Worm (Caenorhabditis elegans): ENCODE measurements around the gene sox-2.

The sox-2 gene

DNA sequence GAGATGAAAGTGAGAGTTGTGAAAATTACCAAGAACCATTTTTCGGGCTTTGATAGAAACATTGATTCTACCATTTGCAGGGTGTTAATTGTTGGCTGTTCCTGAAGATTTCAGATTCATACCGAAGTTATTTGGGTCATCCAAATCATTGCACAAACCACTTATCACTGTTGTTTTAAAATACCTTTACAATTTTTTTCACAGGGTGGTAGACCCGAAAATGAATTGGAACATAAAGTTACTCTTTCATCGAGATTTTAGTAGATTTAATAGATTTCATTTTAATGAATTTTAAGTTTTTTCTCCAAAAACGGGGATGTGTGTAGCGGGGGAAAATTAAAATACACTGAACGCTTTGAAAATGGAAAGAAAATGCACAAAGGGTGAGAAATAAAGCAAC, 48.1 kb downstream of the sox-2 start, which contains the start of gene C10A4.7 (continued):
- TF ChIP-seq K11D2.4 (GFP tag; IDR thresholded peaks at IDR 0.05), result no peak
- TF ChIP-seq nhr-90 (tag; optimal IDR thresholded peaks at IDR 0.05), result no peak

DNA sequence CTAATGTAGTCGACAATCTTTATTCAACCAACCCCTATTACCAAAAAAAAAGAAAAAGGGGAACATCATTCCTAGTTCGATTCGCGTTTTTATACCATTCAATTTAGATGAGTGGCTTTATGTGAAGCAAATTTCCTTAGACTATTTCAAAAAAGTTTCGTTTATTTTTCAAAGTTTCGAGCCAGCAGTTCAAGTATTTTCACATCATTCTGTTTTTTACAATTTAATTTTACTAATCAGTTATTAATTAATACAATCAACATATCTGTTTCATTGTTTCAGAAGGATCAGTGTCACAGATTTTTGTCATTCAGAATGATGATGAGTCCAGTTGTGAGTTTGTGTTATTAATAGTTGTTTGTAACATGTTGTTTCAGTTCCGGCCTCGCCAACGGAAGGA, 53.6 kb downstream of the sox-2 start, which contains the start of gene C10A4.2:
Gene C10A4.2, plus strand, starts transcription at position 301 of the 400 bp plus-strand sequence.
- no peak for TF ChIP-seq ceh-79 (tag; optimal IDR thresholded peaks at IDR 0.05)

- TF ChIP-seq T26A5.8 (tag; optimal IDR thresholded peaks at IDR 0.05) (no peak), B0035.1 (tag; optimal IDR thresholded peaks at IDR 0.05) (no peak), zfh-2 (GFP tag; conservative IDR thresholded peaks at IDR 0.05) (no peak), nhr-120 (GFP tag; IDR thresholded peaks at IDR 0.05) (no peak), lin-40 (tag; optimal IDR thresholded peaks at IDR 0.05) (no peak), unc-130 (GFP tag; optimal IDR thresholded peaks at IDR 0.05) (no peak), sdz-38 (tag; optimal IDR thresholded peaks at IDR 0.05) (no peak), ztf-3 (GFP tag; optimal IDR thresholded peaks at IDR 0.05) (no peak), athp-1 (tag; optimal IDR thresholded peaks at IDR 0.05) (no peak), efl-1 (GFP tag; optimal IDR thresholded peaks at IDR 0.05) (no peak), ztf-28 (GFP tag; IDR thresholded peaks at IDR 0.05) (no peak), Y67H2A.10 (GFP tag; conservative IDR thresholded peaks at IDR 0.05) (no peak)
Observed at ce11 chrX:7409030-7409429, 54.5 kb downstream of the sox-2 start.
